Fruit fly (Drosophila melanogaster) S2 (cell line): ENCODE measurements around the gene salt.

Experiments used
- CG8478 ChIP-seq: fragments of >200 bp; optimal IDR thresholded peaks from 2 replicates; lab custom pipeline; 2018
- CTCF ChIP-seq, 2 experiments: fragments of >200 bp; optimal IDR thresholded peaks; 2 replicates each; lab custom pipeline; 2018

salt gene

DNA sequence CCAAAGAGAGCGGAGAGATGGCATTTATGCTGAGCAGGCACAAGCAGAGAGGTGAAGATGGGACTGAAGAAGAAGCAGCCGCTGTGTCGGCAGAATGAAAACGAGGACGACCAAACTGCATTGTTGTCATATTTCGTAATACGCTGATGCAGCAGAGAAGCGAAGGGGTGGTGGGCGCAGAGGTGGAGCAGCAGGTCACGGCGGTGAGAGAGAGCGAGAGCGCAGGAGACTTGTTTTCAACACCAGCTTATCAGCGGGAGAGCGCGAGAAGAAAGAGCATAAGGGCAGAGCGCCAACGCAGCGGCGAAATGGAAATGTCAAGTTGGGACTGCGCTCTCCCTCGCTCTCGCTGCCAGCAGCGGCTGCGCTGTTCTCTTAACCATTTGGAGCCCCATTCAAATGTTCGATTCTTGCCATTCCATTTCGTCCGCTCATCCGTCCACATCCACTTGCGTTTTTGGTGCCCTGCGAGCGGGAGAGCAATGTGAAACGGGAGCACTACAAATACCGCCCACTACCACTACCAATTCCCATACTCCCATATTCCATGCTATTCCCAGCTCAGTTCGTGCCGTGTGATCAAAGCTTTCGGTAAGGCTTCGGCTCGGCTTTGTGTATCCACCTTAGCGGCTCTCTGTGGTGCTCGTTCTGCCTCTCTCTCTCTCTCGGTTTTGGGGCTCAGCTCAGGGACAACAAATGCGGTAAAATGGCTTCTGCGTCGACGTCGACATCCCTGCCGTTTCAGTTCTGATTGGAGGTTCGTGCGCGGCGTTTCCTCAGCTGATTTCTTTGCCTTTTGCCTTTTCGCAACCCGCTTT, 41.0 kb downstream of the salt start, which contains the start of gene ttk:
Gene ttk, plus strand, starts transcription at position 562 of the 818 bp plus-strand sequence.
- TF ChIP-seq CTCF (optimal IDR thresholded peaks at IDR 0.05; lab: Kevin White, UChicago) = no peak

DNA sequence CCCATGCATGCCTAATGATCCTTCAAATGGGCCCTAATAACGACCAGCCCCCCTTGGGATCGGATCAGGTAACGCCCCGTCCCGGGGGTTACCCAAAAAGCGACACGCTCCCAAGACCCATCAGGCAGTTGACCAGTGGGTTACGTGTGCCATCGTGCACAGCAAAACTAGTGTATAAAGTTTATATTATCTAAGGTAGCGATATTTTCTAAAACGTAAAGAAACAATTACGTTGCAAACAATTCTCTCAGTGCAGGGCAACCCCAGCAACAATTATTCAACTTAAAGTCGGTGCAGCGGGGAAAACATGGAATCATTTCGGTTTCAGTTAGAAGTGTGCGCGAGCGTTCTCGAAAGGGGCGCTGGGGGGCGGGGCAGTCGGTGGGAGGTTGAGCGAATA, 41.9 kb downstream of the salt start:
- TF ChIP-seq CG8478 = no peak
- no peak for TF ChIP-seq CTCF (optimal IDR thresholded peaks at IDR 0.05; lab: Kevin White, UChicago)

dm6 chr3R:31711270-31712029, 43.1 kb downstream of the salt start:
- TF ChIP-seq CG8478 (no peak), CTCF (optimal IDR thresholded peaks at IDR 0.05; lab: Kevin White, UChicago) (no peak)

- TF ChIP-seq CG8478 (no peak), CTCF (optimal IDR thresholded peaks at IDR 0.05; lab: Kevin White, UChicago) (no peak)
Measured at dm6 chr3R:31709769-31710168, 44.7 kb downstream of the salt start.

dm6 chr3R:31709142-31709541, 45.4 kb downstream of the salt start:
- TF ChIP-seq CG8478 (no peak), CTCF (optimal IDR thresholded peaks at IDR 0.05; lab: Kevin White, UChicago) (no peak)

DNA sequence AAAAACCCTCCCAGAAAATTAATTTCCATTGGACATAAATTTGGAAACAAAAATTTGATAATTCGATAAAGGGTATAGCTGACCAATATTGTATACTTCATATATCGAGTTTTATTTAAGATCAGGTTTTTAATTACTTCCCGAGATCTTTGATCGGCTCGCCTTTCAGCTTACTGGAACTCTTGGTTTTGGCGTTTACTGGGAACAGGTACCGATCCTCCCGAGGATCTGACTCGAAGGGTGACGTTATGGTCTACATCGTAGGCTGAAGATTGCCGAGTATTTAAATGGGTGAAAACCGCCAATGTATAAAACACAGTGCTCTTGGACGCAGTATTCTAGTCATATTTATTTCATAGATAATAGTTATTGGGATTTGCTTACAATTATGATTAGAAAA, 46.3 kb downstream of the salt start, which contains the start of gene CG42693:
Gene CG42693, minus strand, starts transcription at position 101 of the 400 bp plus-strand sequence.
- TF ChIP-seq CG8478 = no peak
- TF ChIP-seq CTCF (optimal IDR thresholded peaks at IDR 0.05; lab: Kevin White, UChicago) = no peak

- TF ChIP-seq CTCF (optimal IDR thresholded peaks at IDR 0.05; lab: Kevin White, UChicago) (no peak), CG8478 (no peak)
Measured at dm6 chr3R:31706895-31707238, 47.6 kb downstream of the salt start.

dm6 chr3R:31706142-31706894, 48.2 kb downstream of the salt start:
- TF ChIP-seq CG8478 (no peak), CTCF (optimal IDR thresholded peaks at IDR 0.05; lab: Kevin White, UChicago) (no peak)

DNA sequence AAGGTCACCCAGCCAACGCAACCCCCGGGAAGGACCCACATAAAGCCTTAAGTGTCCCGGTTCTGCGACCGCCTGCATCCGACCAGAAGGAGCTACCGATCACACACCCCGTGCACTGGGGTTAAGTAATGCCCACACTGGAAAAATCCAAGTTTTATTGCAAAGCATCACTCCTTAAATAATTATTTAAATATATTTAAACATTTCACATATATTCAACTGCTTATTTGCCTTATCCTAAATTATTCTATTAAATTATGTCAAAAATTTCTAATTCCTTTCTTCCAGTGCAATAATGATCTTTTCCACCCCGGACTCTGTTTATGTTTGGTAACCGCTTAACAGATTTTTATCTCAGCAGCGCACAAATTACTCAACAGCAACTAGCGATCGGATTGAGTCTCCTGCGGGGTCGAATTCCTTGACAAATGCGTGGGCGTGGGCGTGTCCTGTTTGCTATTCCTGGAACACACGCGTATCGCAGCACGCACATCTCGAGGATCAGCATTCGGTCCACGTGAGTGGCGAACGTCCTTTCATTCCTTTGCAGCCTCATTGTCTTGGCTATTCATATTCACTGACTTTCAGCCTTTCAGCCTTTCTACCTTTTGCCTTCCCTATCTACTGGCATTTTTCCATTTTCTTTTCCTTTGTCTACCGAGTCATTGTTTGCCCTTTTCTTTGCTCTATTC, 49.8 kb downstream of the salt start:
- TF ChIP-seq CTCF (optimal IDR thresholded peaks at IDR 0.05; lab: Kevin White, UChicago) (no peak), CG8478 (no peak)

DNA sequence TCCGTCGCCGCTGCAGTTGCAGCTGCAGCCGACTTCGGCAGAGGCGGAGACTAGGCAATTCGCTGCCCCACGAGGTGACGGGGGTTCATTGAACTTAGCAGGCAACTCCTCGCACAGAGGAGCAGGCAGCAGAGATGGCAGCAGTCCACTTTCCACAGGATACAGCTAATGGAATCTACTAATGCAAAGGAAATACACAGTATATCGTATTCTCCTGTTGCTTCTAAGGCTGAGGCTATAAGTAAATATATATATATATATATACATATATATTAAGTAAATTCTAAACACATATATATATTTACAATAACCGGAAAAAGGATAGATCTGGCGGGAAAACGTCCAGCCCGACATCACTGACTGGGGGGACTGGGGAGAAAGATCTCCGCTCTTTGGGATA, 51.1 kb downstream of the salt start:
- TF ChIP-seq CTCF (optimal IDR thresholded peaks at IDR 0.05; lab: Kevin White, UChicago) (no peak), CG8478 (no peak)

dm6 chr3R:31701934-31702333, 52.6 kb downstream of the salt start:
- no peak for TF ChIP-seq CG8478
- no peak for TF ChIP-seq CTCF (optimal IDR thresholded peaks at IDR 0.05; lab: Kevin White, UChicago)
